Fruit fly (Drosophila melanogaster): ENCODE results near the gene aop.

- TF ChIP-seq CTCF (optimal IDR thresholded peaks at IDR 0.05) (no peak), CG8478 (optimal IDR thresholded peaks at IDR 0.05) (no peak)
Observed at dm6 chr2L:2217067-2217684, 38.6 kb upstream of the aop start, which contains the start of the genes CG15386, CG42371 and mio.

All from S2 (cell line).